Worm (Caenorhabditis elegans): ENCODE data around the gene Y116A8C.33.
A peak's percentile ranks its signal among the peaks of the same experiment; 100 is the strongest.
"Not testable (repeated sequence)": the region's sequence is repeated elsewhere in the genome, so short reads cannot be mapped to it uniquely, and the experiment has no call there.

Y116A8C.33 gene

DNA sequence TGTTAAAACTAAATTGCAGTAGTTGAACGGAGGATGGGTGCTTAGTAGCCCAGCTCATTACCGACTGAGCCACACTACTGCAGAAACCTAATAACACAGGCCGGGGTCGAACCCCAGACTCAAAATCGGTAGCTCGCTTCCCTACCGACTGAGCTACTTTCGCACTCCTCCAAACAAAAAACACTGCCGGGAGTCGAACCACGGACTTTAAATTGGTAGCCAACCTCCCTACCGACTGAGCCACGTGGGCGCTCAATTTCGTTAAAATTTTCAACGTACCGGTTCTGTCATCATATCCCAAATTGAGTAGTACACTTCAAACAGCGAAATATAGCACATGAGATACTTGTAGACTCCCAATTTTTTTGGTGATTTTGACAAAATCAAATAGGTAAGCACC lies 38.5 kb downstream of the Y116A8C.33 start (continued):
- TF ChIP-seq let-526 (GFP tag; IDR thresholded peaks at IDR 0.05) (no peak), lsl-1 (GFP tag; optimal IDR thresholded peaks at IDR 0.05) (no peak), dox-1 (GFP tag; IDR thresholded peaks at IDR 0.05) (peak; percentile 69), K12H6.12 (tag; optimal IDR thresholded peaks at IDR 0.05) (no peak), hmg-1.2 (GFP tag; IDR thresholded peaks at IDR 0.05) (no peak), C06A6.2 (GFP tag; conservative IDR thresholded peaks at IDR 0.05) (no peak), somi-1 (GFP tag; optimal IDR thresholded peaks at IDR 0.05) (no peak), Y67H2A.10 (GFP tag; conservative IDR thresholded peaks at IDR 0.05) (no peak), ccch-3 (GFP tag; optimal IDR thresholded peaks at IDR 0.05) (no peak), snpc-4 (GFP tag; optimal IDR thresholded peaks at IDR 0.05) (peak; percentile 59), snpc-4 (tag; optimal IDR thresholded peaks at IDR 0.05) (peak in 3 of 4 experiments; percentile 92)

DNA sequence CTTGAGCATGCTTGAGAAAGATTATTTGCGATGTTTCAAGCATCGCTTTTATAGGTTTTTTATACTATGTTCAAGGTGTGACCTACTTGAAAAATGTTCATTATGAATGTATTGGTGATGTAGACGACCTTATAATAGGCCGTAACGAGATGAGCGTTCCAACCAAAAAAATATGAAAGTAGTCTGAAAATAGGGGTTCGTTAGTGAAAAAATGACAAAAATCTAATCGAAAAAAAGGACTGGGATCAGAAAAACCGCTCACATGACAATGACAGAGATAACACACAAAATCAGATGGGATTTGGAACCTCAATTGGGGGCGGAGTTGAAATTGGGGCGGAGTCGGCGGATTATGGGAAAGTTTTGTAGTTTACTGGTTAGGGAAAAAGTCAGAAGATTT lies 39.0 kb downstream of the Y116A8C.33 start, which contains the start of gene Y116A8C.40:
Gene Y116A8C.40, minus strand, starts transcription at position 101 of the 400 bp plus-strand sequence.
- no peak for TF ChIP-seq bed-1 (GFP tag; IDR thresholded peaks at IDR 0.05)
- TF ChIP-seq ama-1 (optimal IDR thresholded peaks at IDR 0.05), result no peak
- no peak for TF ChIP-seq ama-1 (GFP tag; optimal IDR thresholded peaks at IDR 0.05)
- TF ChIP-seq lin-40 (tag; optimal IDR thresholded peaks at IDR 0.05), result no peak
- no peak for TF ChIP-seq ccch-3 (GFP tag; optimal IDR thresholded peaks at IDR 0.05)
- TF ChIP-seq C06A6.2 (GFP tag; conservative IDR thresholded peaks at IDR 0.05), result no peak
- TF ChIP-seq egl-44 (GFP tag; IDR thresholded peaks at IDR 0.05), result no peak
- no peak for TF ChIP-seq mes-4 (tag; optimal IDR thresholded peaks at IDR 0.05)
- TF ChIP-seq Y53G8AR.9 (GFP tag; conservative IDR thresholded peaks at IDR 0.05), result no peak

DNA sequence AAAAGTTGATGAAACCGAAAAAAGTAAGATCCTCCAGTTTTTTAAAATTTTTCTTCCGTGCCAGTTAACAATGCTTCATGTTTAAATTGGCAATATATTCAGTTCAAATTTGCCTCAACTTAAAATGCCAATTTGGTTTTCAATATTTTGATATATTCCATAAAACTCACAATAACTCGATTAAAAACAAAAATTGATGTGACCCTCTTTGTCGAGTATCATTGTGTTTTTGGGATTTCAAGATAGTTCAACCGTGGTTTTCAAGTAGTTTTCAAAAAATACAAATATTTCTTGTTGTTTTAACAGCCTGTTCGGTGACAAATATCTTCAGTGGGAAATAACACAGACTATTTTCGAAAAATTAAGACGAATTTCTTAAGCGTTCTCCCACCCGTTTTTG lies 41.1 kb downstream of the Y116A8C.33 start:
- TF ChIP-seq madf-6 (GFP tag; IDR thresholded peaks at IDR 0.05) (no peak), akir-1 (GFP tag; optimal IDR thresholded peaks at IDR 0.05) (no peak), snpc-4 (GFP tag; optimal IDR thresholded peaks at IDR 0.05) (no peak), snpc-4 (tag; optimal IDR thresholded peaks at IDR 0.05) (no peak), hrde-1 (tag; optimal IDR thresholded peaks at IDR 0.05; ENCODE audit: borderline replicate concordance) (no peak), bed-1 (GFP tag; IDR thresholded peaks at IDR 0.05) (no peak), mes-4 (tag; optimal IDR thresholded peaks at IDR 0.05) (no peak), madf-8 (GFP tag; conservative IDR thresholded peaks at IDR 0.05) (no peak), B0035.1 (tag; optimal IDR thresholded peaks at IDR 0.05) (no peak), C06A6.2 (GFP tag; conservative IDR thresholded peaks at IDR 0.05) (no peak)

DNA sequence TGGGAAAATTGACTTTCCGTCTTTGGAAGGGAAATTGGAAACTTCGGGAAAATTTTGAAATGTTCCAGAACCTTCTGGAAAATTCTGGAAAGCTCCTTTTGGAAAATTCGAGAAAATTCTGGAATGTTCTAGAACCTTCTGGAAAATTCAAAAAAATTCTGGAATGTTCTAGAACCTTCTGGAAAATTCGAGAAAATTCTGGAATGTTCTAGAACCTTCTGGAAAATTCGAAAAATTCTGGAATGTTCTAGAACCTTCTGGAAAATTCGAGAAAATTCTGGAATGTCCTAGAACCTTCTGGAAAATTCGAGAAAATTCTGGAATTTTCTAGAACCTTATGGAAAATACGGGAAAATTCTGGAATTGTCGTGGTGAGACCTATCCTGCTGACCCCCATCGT lies 43.7 kb downstream of the Y116A8C.33 start:
- peak; percentile 66 for TF ChIP-seq ekl-4 (GFP tag; IDR thresholded peaks at IDR 0.05)
- 0 out of 2 replicates have a peak, but pooled peaks have one; percentile 20 for TF ChIP-seq Y53F4B.3 (GFP tag; IDR thresholded peaks at IDR 0.05)
- 0 out of 2 replicates have a peak, but pooled peaks have one; percentile 15 for TF ChIP-seq D2030.7 (GFP tag; IDR thresholded peaks at IDR 0.05)
- peak; percentile 98 for TF ChIP-seq hsf-1 (GFP tag; IDR thresholded peaks at IDR 0.05)
- TF ChIP-seq snpc-4 (GFP tag; optimal IDR thresholded peaks at IDR 0.05); rpc-1 (tag; optimal IDR thresholded peaks at IDR 0.05): not testable (repeated sequence)
- peak in 1 of 4 experiments; percentile 3 for TF ChIP-seq snpc-4 (tag; optimal IDR thresholded peaks at IDR 0.05)
- TF ChIP-seq rpc-1 (optimal IDR thresholded peaks at IDR 0.05), result peak; percentile 11

DNA sequence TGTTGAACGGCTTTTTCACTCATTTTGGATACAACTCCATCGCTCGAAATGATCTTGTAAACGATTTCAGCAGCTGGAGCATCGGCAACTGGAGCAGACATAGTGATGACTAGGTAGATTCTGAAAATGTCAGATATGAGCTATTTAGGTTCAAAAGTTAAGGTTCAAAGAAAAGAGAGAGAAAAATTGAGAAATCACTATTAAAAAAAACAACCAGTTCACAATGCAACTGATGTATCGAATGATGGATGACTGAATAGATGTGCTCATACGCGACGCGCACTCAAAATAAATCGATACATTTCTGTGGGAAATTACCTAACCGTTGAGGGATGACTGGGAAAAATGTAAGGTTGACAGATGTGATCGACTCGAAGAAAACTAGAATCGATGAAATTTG lies 50.6 kb downstream of the Y116A8C.33 start, which contains the start of gene skr-13:
Gene skr-13, minus strand, starts transcription at position 101 of the 400 bp plus-strand sequence.
- TF ChIP-seq somi-1 (GFP tag; optimal IDR thresholded peaks at IDR 0.05), result no peak
- no peak for TF ChIP-seq attf-6 (GFP tag; IDR thresholded peaks at IDR 0.05)
- TF ChIP-seq ceh-79 (tag; optimal IDR thresholded peaks at IDR 0.05), result no peak
- TF ChIP-seq ztf-25 (GFP tag; IDR thresholded peaks at IDR 0.05), result no peak
- TF ChIP-seq K12H6.12 (tag; optimal IDR thresholded peaks at IDR 0.05), result no peak
- TF ChIP-seq ztf-22 (GFP tag; optimal IDR thresholded peaks at IDR 0.05), result no peak
- TF ChIP-seq hmg-1.2 (GFP tag; IDR thresholded peaks at IDR 0.05), result no peak
